Fruit fly (Drosophila melanogaster): ENCODE measurements around the gene Drak.

The Drak gene

dm6 chrX:11569956-11570695 lies 77.2 kb downstream of the Drak start, which contains the start of the genes Polr2A and CG11699 (continued):
- TF ChIP-seq bsh (GFP tag; optimal IDR thresholded peaks at IDR 0.05), result peak; percentile 6 to 57
- TF ChIP-seq CG14050 (GFP tag; IDR thresholded peaks at IDR 0.05), result no peak
- peak; percentile 23; the same call in 1 of the 2 replicates for TF ChIP-seq tna (GFP tag; IDR thresholded peaks at IDR 0.05; ENCODE audit: partially characterized antibody)
- no peak for TF ChIP-seq CG31365 (tag; optimal IDR thresholded peaks at IDR 0.05)
- TF ChIP-seq CG6765 (GFP tag; optimal IDR thresholded peaks at IDR 0.05), result no peak
- TF ChIP-seq CG10979 (tag; optimal IDR thresholded peaks at IDR 0.05), result peak; percentile 18
- peak; percentile 72 for TF ChIP-seq CoRest (tag; optimal IDR thresholded peaks at IDR 0.05)
- no peak for TF ChIP-seq Dref (GFP tag; IDR thresholded peaks at IDR 0.05)
- TF ChIP-seq CG10565 (GFP tag; optimal IDR thresholded peaks at IDR 0.05), result no peak
- peak; percentile 70 for TF ChIP-seq CG15514 (GFP tag; optimal IDR thresholded peaks at IDR 0.05)
- TF ChIP-seq CG16863 (GFP tag; optimal IDR thresholded peaks at IDR 0.05), result no peak
- TF ChIP-seq CG12236 (GFP tag; optimal IDR thresholded peaks at IDR 0.05), result no peak
- peak; percentile 64 for TF ChIP-seq CG13775 (GFP tag; optimal IDR thresholded peaks at IDR 0.05)
- TF ChIP-seq CG10543 (GFP tag; optimal IDR thresholded peaks at IDR 0.05), result peak; percentile 58
- peak; percentile 34; the same call in 1 of the 2 replicates for TF ChIP-seq CG32532 (GFP tag; IDR thresholded peaks at IDR 0.05)
- peak; percentile 81 for TF ChIP-seq Sin3A (optimal IDR thresholded peaks at IDR 0.05)
- TF ChIP-seq HLH4C (GFP tag; IDR thresholded peaks at IDR 0.05; ENCODE audit: partially characterized antibody), result no peak
- peak; percentile 40 for TF ChIP-seq Dip3 (GFP tag; optimal IDR thresholded peaks at IDR 0.05)
- peak; percentile 34 for TF ChIP-seq nerfin-1 (tag; optimal IDR thresholded peaks at IDR 0.05)
- TF ChIP-seq CG6654 (GFP tag; optimal IDR thresholded peaks at IDR 0.05), result no peak
- TF ChIP-seq Dip2 (GFP tag; IDR thresholded peaks at IDR 0.05), result no peak
- no peak for TF ChIP-seq pb (GFP tag; optimal IDR thresholded peaks at IDR 0.05)
- TF ChIP-seq CrebB (tag; optimal IDR thresholded peaks at IDR 0.05), result no peak
- no peak for TF ChIP-seq CG4707 (GFP tag; optimal IDR thresholded peaks at IDR 0.05)
- TF ChIP-seq CG15011 (GFP tag; optimal IDR thresholded peaks at IDR 0.05), result no peak
- no peak for TF ChIP-seq CG11456 (GFP tag; IDR thresholded peaks at IDR 0.05)
- peak; percentile 21 for TF ChIP-seq mam (GFP tag; optimal IDR thresholded peaks at IDR 0.05)
- no peak for TF ChIP-seq da (GFP tag; optimal IDR thresholded peaks at IDR 0.05)
- peak; percentile 48 for TF ChIP-seq twi (tag; optimal IDR thresholded peaks at IDR 0.05)
- TF ChIP-seq CG14965 (GFP tag; optimal IDR thresholded peaks at IDR 0.05; ENCODE audit: borderline replicate concordance), result no peak
- TF ChIP-seq ab (GFP tag; optimal IDR thresholded peaks at IDR 0.05), result no peak
- TF ChIP-seq corto (GFP tag; optimal IDR thresholded peaks at IDR 0.05), result no peak
- TF ChIP-seq Bdp1 (GFP tag; optimal IDR thresholded peaks at IDR 0.05), result no peak
- TF ChIP-seq CG4730 (GFP tag; IDR thresholded peaks at IDR 0.05), result no peak
- peak; percentile 10 for TF ChIP-seq fd3F (GFP tag; optimal IDR thresholded peaks at IDR 0.05)
- no peak for TF ChIP-seq sc (optimal IDR thresholded peaks at IDR 0.05)
- TF ChIP-seq sc (GFP tag; optimal IDR thresholded peaks at IDR 0.05), result no peak
- peak; percentile 29 for TF ChIP-seq D19A (tag; optimal IDR thresholded peaks at IDR 0.05)
- no peak for TF ChIP-seq Mrtf (GFP tag; IDR thresholded peaks at IDR 0.05)
- TF ChIP-seq mld (GFP tag; IDR thresholded peaks at IDR 0.05; ENCODE audit: partially characterized antibody), result no peak
- TF ChIP-seq ems (GFP tag; optimal IDR thresholded peaks at IDR 0.05), result peak; percentile 5
- peak; percentile 54 for TF ChIP-seq sqz (GFP tag; optimal IDR thresholded peaks at IDR 0.05)
- TF ChIP-seq Deaf1 (tag; optimal IDR thresholded peaks at IDR 0.05), result peak; percentile 42
- TF ChIP-seq CG8388 (GFP tag; optimal IDR thresholded peaks at IDR 0.05), result no peak
- TF ChIP-seq Neu2 (GFP tag; optimal IDR thresholded peaks at IDR 0.05; ENCODE audit: borderline replicate concordance), result no peak
- TF ChIP-seq Lpt (GFP tag; optimal IDR thresholded peaks at IDR 0.05), result no peak
- no peak for TF ChIP-seq CG33557 (GFP tag; optimal IDR thresholded peaks at IDR 0.05)
- TF ChIP-seq p53 (GFP tag; optimal IDR thresholded peaks at IDR 0.05), result no peak
- no peak for TF ChIP-seq CG14014 (GFP tag; IDR thresholded peaks at IDR 0.05)
- no peak for TF ChIP-seq Sox102F (GFP tag; optimal IDR thresholded peaks at IDR 0.05)

Measured in whole organism, embryonic.